Worm (Caenorhabditis elegans): ENCODE results near the gene clec-125.

Gene clec-125

DNA sequence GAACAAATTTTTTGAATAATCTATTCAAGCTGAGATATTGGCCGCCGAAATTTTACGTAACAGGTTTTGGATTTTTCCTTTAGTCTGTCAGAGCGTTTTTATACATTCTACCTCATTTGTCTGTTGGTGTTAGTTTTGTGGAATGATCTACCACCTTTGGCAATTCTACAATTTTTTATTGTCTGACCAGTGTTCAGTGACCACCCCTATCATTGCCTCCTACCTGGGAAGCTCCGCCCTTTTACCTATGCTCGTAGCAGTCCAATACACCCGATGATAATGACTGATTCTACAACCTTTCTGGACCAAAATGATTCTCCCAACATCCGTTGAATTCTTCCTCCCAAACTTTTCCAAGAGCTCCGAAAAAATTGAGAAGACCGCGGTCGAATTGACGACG is 42.1 kb upstream of the clec-125 start, which contains the start of gene sdz-32:
Gene sdz-32, plus strand, starts transcription at position 301 of the 400 bp plus-strand sequence.
- TF ChIP-seq unc-120 (tag; optimal IDR thresholded peaks at IDR 0.05; ENCODE audit: poor library complexity, severe bottlenecking): no peak
- TF ChIP-seq ceh-83 (GFP tag; optimal IDR thresholded peaks at IDR 0.05): no peak
- no peak for TF ChIP-seq pha-4 (tag; optimal IDR thresholded peaks at IDR 0.05)
- TF ChIP-seq nhr-76 (tag; optimal IDR thresholded peaks at IDR 0.05): no peak
- TF ChIP-seq lin-13 (tag; optimal IDR thresholded peaks at IDR 0.05): no peak
- TF ChIP-seq lsy-2 (tag; optimal IDR thresholded peaks at IDR 0.05): no peak
- TF ChIP-seq M03D4.4 (tag; optimal IDR thresholded peaks at IDR 0.05): no peak
- no peak for TF ChIP-seq sptf-1 (tag; optimal IDR thresholded peaks at IDR 0.05)
- TF ChIP-seq ces-1 (GFP tag; optimal IDR thresholded peaks at IDR 0.05): no peak
- TF ChIP-seq ztf-11 (tag; optimal IDR thresholded peaks at IDR 0.05): no peak
- TF ChIP-seq bed-3 (GFP tag; optimal IDR thresholded peaks at IDR 0.05): no peak
- TF ChIP-seq nhr-237 (tag; optimal IDR thresholded peaks at IDR 0.05): no peak
- TF ChIP-seq ceh-43 (GFP tag; optimal IDR thresholded peaks at IDR 0.05): no peak
- no peak for TF ChIP-seq elt-3 (tag; optimal IDR thresholded peaks at IDR 0.05)
- TF ChIP-seq nhr-12 (tag; optimal IDR thresholded peaks at IDR 0.05): no peak
- no peak for TF ChIP-seq sem-2 (GFP tag; optimal IDR thresholded peaks at IDR 0.05)
- no peak for TF ChIP-seq zip-8 (tag; optimal IDR thresholded peaks at IDR 0.05)
- TF ChIP-seq unc-39 (tag; optimal IDR thresholded peaks at IDR 0.05): no peak
- no peak for TF ChIP-seq flh-1 (GFP tag; optimal IDR thresholded peaks at IDR 0.05)
- no peak for TF ChIP-seq mls-2 (tag; optimal IDR thresholded peaks at IDR 0.05)

DNA sequence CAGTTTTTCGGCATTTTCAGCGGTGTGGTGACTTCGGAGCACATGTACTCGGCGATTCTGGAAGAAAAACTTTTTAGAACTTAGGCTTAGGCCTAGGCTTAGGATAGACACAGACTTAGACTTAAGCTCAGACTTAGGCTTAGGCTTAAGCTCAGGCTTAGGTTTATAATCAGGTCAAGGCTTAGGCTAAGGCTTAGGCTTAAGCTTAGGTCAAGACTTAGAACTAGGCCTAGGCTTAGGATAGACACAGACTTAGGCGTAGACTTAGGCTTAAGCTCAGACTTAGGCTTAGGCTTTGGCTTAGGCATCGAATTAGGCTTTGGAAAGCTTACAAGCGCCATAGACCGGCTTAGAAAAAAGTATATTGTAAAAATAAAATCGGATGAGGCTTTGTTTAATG is 39.3 kb upstream of the clec-125 start:
- TF ChIP-seq drap-1 (GFP tag; optimal IDR thresholded peaks at IDR 0.05) (no peak), elt-1 (tag; optimal IDR thresholded peaks at IDR 0.05; ENCODE audit: borderline replicate concordance, insufficient read depth) (no peak), lin-13 (tag; optimal IDR thresholded peaks at IDR 0.05) (no peak), ceh-39 (tag; optimal IDR thresholded peaks at IDR 0.05) (no peak), bed-3 (GFP tag; optimal IDR thresholded peaks at IDR 0.05) (no peak), flh-1 (GFP tag; optimal IDR thresholded peaks at IDR 0.05) (no peak), mls-2 (tag; optimal IDR thresholded peaks at IDR 0.05) (no peak), ceh-43 (GFP tag; optimal IDR thresholded peaks at IDR 0.05) (no peak), M03D4.4 (tag; optimal IDR thresholded peaks at IDR 0.05) (no peak), nhr-28 (tag; optimal IDR thresholded peaks at IDR 0.05) (no peak), hlh-1 (tag; optimal IDR thresholded peaks at IDR 0.05) (no peak), nhr-76 (tag; optimal IDR thresholded peaks at IDR 0.05) (no peak), mep-1 (tag; optimal IDR thresholded peaks at IDR 0.05) (no peak)

DNA sequence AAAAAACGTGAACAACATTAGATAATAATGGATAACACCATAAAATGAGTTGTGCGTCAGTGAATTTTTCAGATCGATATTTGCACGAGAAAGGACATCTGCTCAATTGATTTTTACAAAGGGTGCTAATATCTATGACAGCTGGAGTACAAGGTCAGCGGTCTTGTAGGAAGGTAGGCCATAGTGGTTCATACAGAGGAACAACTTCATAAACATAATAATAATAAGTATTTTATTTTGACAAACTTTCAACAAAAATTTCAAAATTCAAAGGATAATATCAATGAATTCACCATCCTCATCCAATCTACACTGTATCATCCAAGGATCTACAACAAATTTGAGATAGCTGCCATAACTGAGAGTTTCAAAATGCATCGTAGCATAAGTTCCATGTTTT is 38.6 kb upstream of the clec-125 start, which contains the start of gene fbxb-104:
Gene fbxb-104, minus strand, starts transcription at position 101 of the 400 bp plus-strand sequence.
- no peak for TF ChIP-seq flh-1 (GFP tag; optimal IDR thresholded peaks at IDR 0.05)
- no peak for TF ChIP-seq elt-3 (tag; optimal IDR thresholded peaks at IDR 0.05)
- TF ChIP-seq ceh-83 (GFP tag; optimal IDR thresholded peaks at IDR 0.05): no peak
- no peak for TF ChIP-seq snpc-4 (tag; optimal IDR thresholded peaks at IDR 0.05)
- TF ChIP-seq pha-4 (tag; optimal IDR thresholded peaks at IDR 0.05): no peak
- TF ChIP-seq ztf-11 (tag; optimal IDR thresholded peaks at IDR 0.05): no peak
- no peak for TF ChIP-seq ces-1 (GFP tag; optimal IDR thresholded peaks at IDR 0.05)
- TF ChIP-seq ceh-39 (tag; optimal IDR thresholded peaks at IDR 0.05): no peak
- TF ChIP-seq drap-1 (GFP tag; optimal IDR thresholded peaks at IDR 0.05): no peak
- TF ChIP-seq sem-2 (GFP tag; optimal IDR thresholded peaks at IDR 0.05): no peak
- no peak for TF ChIP-seq bed-3 (GFP tag; optimal IDR thresholded peaks at IDR 0.05)
- no peak for TF ChIP-seq mab-5 (tag; optimal IDR thresholded peaks at IDR 0.05)
- TF ChIP-seq mls-2 (tag; optimal IDR thresholded peaks at IDR 0.05): no peak
- TF ChIP-seq unc-62 (GFP tag; optimal IDR thresholded peaks at IDR 0.05): no peak
- no peak for TF ChIP-seq sptf-1 (tag; optimal IDR thresholded peaks at IDR 0.05)
- TF ChIP-seq tbx-8 (GFP tag; optimal IDR thresholded peaks at IDR 0.05): no peak
- no peak for TF ChIP-seq unc-120 (tag; optimal IDR thresholded peaks at IDR 0.05; ENCODE audit: poor library complexity, severe bottlenecking)
- TF ChIP-seq unc-39 (tag; optimal IDR thresholded peaks at IDR 0.05): no peak
- TF ChIP-seq ham-2 (GFP tag; optimal IDR thresholded peaks at IDR 0.05): no peak
- TF ChIP-seq elt-1 (tag; optimal IDR thresholded peaks at IDR 0.05; ENCODE audit: borderline replicate concordance, insufficient read depth): no peak

DNA sequence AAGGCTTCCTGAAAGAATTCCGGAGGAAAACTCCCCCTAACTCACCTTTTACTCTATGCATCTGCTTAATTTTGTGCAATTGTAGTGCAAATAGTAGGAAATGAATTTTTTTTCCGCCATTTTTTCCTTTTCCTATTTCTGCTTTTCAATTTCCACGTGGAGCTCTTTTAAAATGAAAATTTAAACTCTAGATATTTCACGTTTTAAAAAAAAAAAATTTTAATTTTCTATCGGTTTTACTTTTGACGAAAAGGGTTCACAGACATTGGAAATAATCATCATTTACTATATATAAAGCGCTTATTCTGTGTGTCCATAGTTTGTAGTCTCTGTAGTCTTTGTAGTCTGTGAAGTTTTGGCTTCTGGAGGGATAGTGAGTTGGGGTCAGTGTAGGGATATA is 34.2 kb upstream of the clec-125 start, which contains the start of gene Y49F6B.8:
Gene Y49F6B.8, minus strand, starts transcription at position 101 of the 400 bp plus-strand sequence.
- TF ChIP-seq unc-62 (GFP tag; optimal IDR thresholded peaks at IDR 0.05) (no peak), cnd-1 (tag; optimal IDR thresholded peaks at IDR 0.05) (no peak), elt-3 (tag; optimal IDR thresholded peaks at IDR 0.05) (no peak), mep-1 (tag; optimal IDR thresholded peaks at IDR 0.05) (no peak), flh-1 (GFP tag; optimal IDR thresholded peaks at IDR 0.05) (no peak), ces-1 (GFP tag; optimal IDR thresholded peaks at IDR 0.05) (no peak), unc-120 (tag; optimal IDR thresholded peaks at IDR 0.05; ENCODE audit: poor library complexity, severe bottlenecking) (no peak), sem-2 (GFP tag; optimal IDR thresholded peaks at IDR 0.05) (no peak), nhr-28 (tag; optimal IDR thresholded peaks at IDR 0.05) (no peak), unc-39 (tag; optimal IDR thresholded peaks at IDR 0.05) (no peak), zip-8 (tag; optimal IDR thresholded peaks at IDR 0.05) (no peak), nhr-2 (tag; optimal IDR thresholded peaks at IDR 0.05) (no peak), lin-13 (tag; optimal IDR thresholded peaks at IDR 0.05) (no peak), elt-1 (tag; optimal IDR thresholded peaks at IDR 0.05; ENCODE audit: borderline replicate concordance, insufficient read depth) (no peak), bed-3 (GFP tag; optimal IDR thresholded peaks at IDR 0.05) (no peak), ceh-83 (GFP tag; optimal IDR thresholded peaks at IDR 0.05) (no peak)

All from whole organism, mixed stage, embryonic.